Fruit fly (Drosophila melanogaster) S2 (cell line): Measurements from ENCODE around the gene mtgo.

Experiments
- CG8478 ChIP-seq: fragments of >200 bp; optimal IDR thresholded peaks from 2 replicates; lab custom pipeline; 2018
- CTCF ChIP-seq, 2 experiments: fragments of >200 bp; optimal IDR thresholded peaks; 2 replicates each; lab custom pipeline; 2018

- TF ChIP-seq CG8478 (no peak), CTCF (optimal IDR thresholded peaks at IDR 0.05; lab: Kevin White, UChicago) (no peak)
These were observed 18.2 kb upstream of the mtgo start for dm6 chr2L:16526578-16526977.
